Fruit fly (Drosophila melanogaster): Measurements from ENCODE around the gene comm2.

comm2 gene

dm6 chr3L:15700338-15700966 lies 802 bp upstream of the comm2 start (continued):
- TF ChIP-seq Lpt (GFP tag; optimal IDR thresholded peaks at IDR 0.05) (no peak), CG8632 (GFP tag; optimal IDR thresholded peaks at IDR 0.05) (peak; percentile 80), Blimp-1 (GFP tag; optimal IDR thresholded peaks at IDR 0.05) (peak; percentile 61), CG8119 (GFP tag; IDR thresholded peaks at IDR 0.05) (peak; percentile 56; the same call in 2 of the 3 replicates), CG15336 (GFP tag; IDR thresholded peaks at IDR 0.05) (0 out of 2 replicates have a peak, but pooled peaks have one; percentile 10), esn (GFP tag; optimal IDR thresholded peaks at IDR 0.05) (peak; percentile 91), dsx (GFP tag; optimal IDR thresholded peaks at IDR 0.05; ENCODE audit: poor library complexity, severe bottlenecking) (peak; percentile 59), Eip75B (GFP tag; optimal IDR thresholded peaks at IDR 0.05) (peak; percentile 73)

- TF ChIP-seq Eip93F (GFP tag; optimal IDR thresholded peaks at IDR 0.05) (no peak), CG6808 (GFP tag; optimal IDR thresholded peaks at IDR 0.05) (no peak), CG8632 (GFP tag; optimal IDR thresholded peaks at IDR 0.05) (no peak), CG3919 (GFP tag; optimal IDR thresholded peaks at IDR 0.05) (peak; percentile 47), CG4318 (GFP tag; optimal IDR thresholded peaks at IDR 0.05) (no peak), svp (GFP tag) (peak; percentile 55)
Observed at dm6 chr3L:15697916-15698315, 1.7 kb downstream of the comm2 start.

dm6 chr3L:15695195-15695594 lies 4.5 kb downstream of the comm2 start:
- TF ChIP-seq esn (GFP tag; optimal IDR thresholded peaks at IDR 0.05) (no peak), CG10631 (GFP tag; optimal IDR thresholded peaks at IDR 0.05) (no peak), Met (GFP tag; optimal IDR thresholded peaks at IDR 0.05) (no peak), Eip78C (GFP tag) (peak; percentile 4), CG8632 (GFP tag; optimal IDR thresholded peaks at IDR 0.05) (no peak), CG10669 (GFP tag; optimal IDR thresholded peaks at IDR 0.05) (no peak), topi (GFP tag; optimal IDR thresholded peaks at IDR 0.05) (no peak), CG11902 (GFP tag; optimal IDR thresholded peaks at IDR 0.05) (no peak), CG11294 (GFP tag; IDR thresholded peaks at IDR 0.05) (no peak), Blimp-1 (GFP tag; optimal IDR thresholded peaks at IDR 0.05) (peak; percentile 9), Hr39 (GFP tag; optimal IDR thresholded peaks at IDR 0.05) (no peak), CG15336 (GFP tag; IDR thresholded peaks at IDR 0.05) (0 out of 2 replicates have a peak, but pooled peaks have one; percentile 15), spab (GFP tag; optimal IDR thresholded peaks at IDR 0.05) (no peak)

- TF ChIP-seq fkh (GFP tag; optimal IDR thresholded peaks at IDR 0.05) (peak; percentile 58), Eip78C (GFP tag) (peak; percentile 69), OdsH (GFP tag; optimal IDR thresholded peaks at IDR 0.05) (no peak)
Observed at dm6 chr3L:15694406-15694805, 5.2 kb downstream of the comm2 start.

dm6 chr3L:15692794-15693532 lies 6.7 kb downstream of the comm2 start:
- TF ChIP-seq Lpt (GFP tag; optimal IDR thresholded peaks at IDR 0.05) (no peak), spab (GFP tag; optimal IDR thresholded peaks at IDR 0.05) (peak; percentile 31), CG7368 (GFP tag; optimal IDR thresholded peaks at IDR 0.05) (no peak), CG6276 (GFP tag; optimal IDR thresholded peaks at IDR 0.05) (peak; percentile 41), CG34406 (GFP tag; optimal IDR thresholded peaks at IDR 0.05) (peak; percentile 54), Hr38 (GFP tag; optimal IDR thresholded peaks at IDR 0.05) (no peak), CG8632 (GFP tag; optimal IDR thresholded peaks at IDR 0.05) (peak; percentile 56), Hr4 (GFP tag; optimal IDR thresholded peaks at IDR 0.05) (peak; percentile 15), esn (GFP tag; optimal IDR thresholded peaks at IDR 0.05) (peak; percentile 36), Sox102F (GFP tag; optimal IDR thresholded peaks at IDR 0.05) (no peak), OdsH (GFP tag; optimal IDR thresholded peaks at IDR 0.05) (peak; percentile 56), ss (GFP tag; optimal IDR thresholded peaks at IDR 0.05) (no peak), svp (GFP tag) (peak; percentile 67), eg (GFP tag; IDR thresholded peaks at IDR 0.05) (no peak), CG6854 (GFP tag; optimal IDR thresholded peaks at IDR 0.05) (no peak), Gug (GFP tag; IDR thresholded peaks at IDR 0.05) (peak; percentile 14; the same call in 1 of the 2 replicates), net (GFP tag; optimal IDR thresholded peaks at IDR 0.05) (no peak), lz (GFP tag; optimal IDR thresholded peaks at IDR 0.05) (no peak), CG10631 (GFP tag; optimal IDR thresholded peaks at IDR 0.05) (peak; percentile 13), Sox14 (GFP tag; optimal IDR thresholded peaks at IDR 0.05) (no peak), CG32006 (GFP tag; optimal IDR thresholded peaks at IDR 0.05) (peak; percentile 70), CG9139 (GFP tag; optimal IDR thresholded peaks at IDR 0.05) (no peak), CG4318 (GFP tag; optimal IDR thresholded peaks at IDR 0.05) (peak; percentile 40), CG11762 (GFP tag; optimal IDR thresholded peaks at IDR 0.05; ENCODE audit: insufficient read depth) (peak; percentile 51), CG3919 (GFP tag; optimal IDR thresholded peaks at IDR 0.05) (peak; percentile 52)

All from whole organism, prepupa.